Worm (Caenorhabditis elegans) whole organism, L1 larva: Measurements from ENCODE around the gene Y32G9A.2.

Experiments used
- C16A3.4 ChIP-seq: fragments of 150-350 bp; optimal IDR thresholded peaks from 2 replicates; lab custom pipeline; 2014; ENCODE audit warnings: missing biosample characterization, missing genetic modification characterization
- C34B4.2 ChIP-seq: sonication (generic microtip); optimal IDR thresholded peaks from 2 replicates; lab custom pipeline; 2017; ENCODE audit warnings: mild to moderate bottlenecking, missing genetic modification characterization, missing compliant biosample characterization
- F16B12.6 ChIP-seq: fragments of 150-350 bp; optimal IDR thresholded peaks from 2 replicates; lab custom pipeline; 2014; ENCODE audit warnings: missing biosample characterization, missing genetic modification characterization
- aha-1 ChIP-seq: fragments of 150-350 bp; optimal IDR thresholded peaks from 2 replicates; lab custom pipeline; 2014; ENCODE audit warnings: missing biosample characterization, missing genetic modification characterization
- alr-1 ChIP-seq: fragments of 200-800 bp; sonication (Bioruptor generic); optimal IDR thresholded peaks from 2 replicates; lab custom pipeline; 2018; ENCODE audit warnings: borderline replicate concordance, mild to moderate bottlenecking, missing genetic modification characterization, missing compliant biosample characterization
- ama-1 ChIP-seq: fragments of 150-350 bp; optimal IDR thresholded peaks from 2 replicates; lab custom pipeline; 2014
- blmp-1 ChIP-seq: fragments of 150-350 bp; optimal IDR thresholded peaks from 2 replicates; lab custom pipeline; 2014; ENCODE audit warnings: missing biosample characterization, missing genetic modification characterization
- ceh-88 ChIP-seq: fragments of 200-800 bp; sonication (Bioruptor generic); IDR thresholded peaks from 2 replicates; pipeline ENCODE4 v1.3.6; 2022; ENCODE audit warnings: missing genetic modification characterization, missing compliant biosample characterization
- ceh-90 ChIP-seq: sonication (generic microtip); optimal IDR thresholded peaks from 2 replicates; lab custom pipeline; 2016; ENCODE audit warnings: missing genetic modification characterization, missing compliant biosample characterization
- dpl-1 ChIP-seq, 3 experiments: fragments of 150-350 bp in 2 of 3; sonication (generic microtip) in 1 of 3; optimal IDR thresholded peaks; 2 replicates each; lab custom pipeline; 2014 to 2017; ENCODE audit warnings: missing biosample characterization in 3 of 3, missing genetic modification characterization in 3 of 3, missing genetic modification reagents in 3 of 3
- dsc-1 ChIP-seq: sonication (generic microtip); optimal IDR thresholded peaks from 2 replicates; lab custom pipeline; 2016; ENCODE audit warnings: mild to moderate bottlenecking, missing genetic modification characterization, missing compliant biosample characterization
- efl-1 ChIP-seq, 4 experiments: fragments of 150-350 bp; optimal IDR thresholded peaks in 3 of 4; peaks in 1 of 4; 1 replicate in 1 of 4; 2 replicates in 3 of 4; lab custom pipeline; 2014; ENCODE audit warnings: missing biosample characterization in 2 of 4, missing genetic modification characterization in 2 of 4, missing genetic modification reagents in 2 of 4
- efl-3 ChIP-seq: fragments of 200-800 bp; sonication (Bioruptor generic); optimal IDR thresholded peaks from 2 replicates; lab custom pipeline; 2018; ENCODE audit warnings: mild to moderate bottlenecking, missing genetic modification characterization, missing compliant biosample characterization
- egl-13 ChIP-seq: sonication (generic microtip); optimal IDR thresholded peaks from 2 replicates; lab custom pipeline; 2016; ENCODE audit warnings: missing genotype, missing genetic modification reagents, missing genetic modification characterization, missing compliant biosample characterization
- elt-2 ChIP-seq: sonication (generic microtip); optimal IDR thresholded peaks from 2 replicates; lab custom pipeline; 2016; ENCODE audit warnings: missing genetic modification characterization, mild to moderate bottlenecking, inconsistent platforms, missing compliant biosample characterization, missing genetic modification reagents
- fkh-10 ChIP-seq: sonication (generic microtip); optimal IDR thresholded peaks from 2 replicates; lab custom pipeline; 2017; ENCODE audit warnings: missing biosample characterization, missing genetic modification reagents, missing genetic modification characterization
- fkh-8 ChIP-seq: sonication (generic microtip); optimal IDR thresholded peaks from 2 replicates; lab custom pipeline; 2016; ENCODE audit warnings: mild to moderate bottlenecking, missing genetic modification characterization, missing compliant biosample characterization
- fos-1 ChIP-seq: fragments of 150-350 bp; optimal IDR thresholded peaks from 2 replicates; lab custom pipeline; 2014; ENCODE audit warnings: missing biosample characterization, missing genetic modification characterization
- hlh-17 ChIP-seq: fragments of 200-800 bp; sonication (Bioruptor generic); optimal IDR thresholded peaks from 2 replicates; lab custom pipeline; 2018; ENCODE audit warnings: missing genetic modification characterization, mild to moderate bottlenecking, missing compliant biosample characterization, moderate library complexity, borderline replicate concordance
- hlh-4 ChIP-seq: sonication (generic microtip); optimal IDR thresholded peaks from 2 replicates; lab custom pipeline; 2016; ENCODE audit warnings: mild to moderate bottlenecking, missing genetic modification characterization, missing compliant biosample characterization
- irx-1 ChIP-seq: sonication (generic microtip); optimal IDR thresholded peaks from 2 replicates; lab custom pipeline; 2016; ENCODE audit warnings: missing genetic modification characterization, missing compliant biosample characterization
- isw-1 ChIP-seq: fragments of 200-800 bp; sonication (Bioruptor generic); IDR thresholded peaks from 2 replicates; pipeline ENCODE4 v1.3.6; 2022; ENCODE audit warnings: missing genetic modification characterization, missing compliant biosample characterization
- lin-13 ChIP-seq: fragments of 150-350 bp; optimal IDR thresholded peaks from 2 replicates; lab custom pipeline; 2014; ENCODE audit warnings: missing biosample characterization, missing genetic modification reagents, missing genetic modification characterization
- lin-14 ChIP-seq: fragments of 200-800 bp; sonication (Bioruptor generic); optimal IDR thresholded peaks from 2 replicates; lab custom pipeline; 2018; ENCODE audit warnings: mild to moderate bottlenecking, missing genetic modification characterization, moderate library complexity, missing compliant biosample characterization
- lin-39 ChIP-seq: fragments of 150-350 bp; optimal IDR thresholded peaks from 2 replicates; lab custom pipeline; 2014; ENCODE audit warnings: missing biosample characterization, missing genetic modification reagents, missing genetic modification characterization
- lir-3 ChIP-seq: sonication (generic microtip); optimal IDR thresholded peaks from 2 replicates; lab custom pipeline; 2016; ENCODE audit warnings: mild to moderate bottlenecking, missing genetic modification characterization, moderate library complexity, missing compliant biosample characterization; ENCODE audit not compliant: poor library complexity
- lsy-2 ChIP-seq, 2 experiments: fragments of 150-350 bp; optimal IDR thresholded peaks; 2 replicates each; lab custom pipeline; 2014; ENCODE audit warnings: missing biosample characterization in 2 of 2, missing genetic modification characterization in 2 of 2
- nhr-19 ChIP-seq: fragments of 200-800 bp; sonication (Bioruptor generic); conservative IDR thresholded peaks from 2 replicates; pipeline ENCODE4 v1.3.6; 2022; ENCODE audit warnings: missing genetic modification characterization, missing compliant biosample characterization
- nhr-237 ChIP-seq: fragments of 150-350 bp; optimal IDR thresholded peaks from 2 replicates; lab custom pipeline; 2014; ENCODE audit warnings: missing biosample characterization, missing genetic modification characterization
- nhr-47 ChIP-seq: sonication (generic microtip); optimal IDR thresholded peaks from 2 replicates; lab custom pipeline; 2016; ENCODE audit warnings: mild to moderate bottlenecking, missing genetic modification characterization, moderate library complexity, missing compliant biosample characterization
- nhr-76 ChIP-seq: sonication (generic microtip); optimal IDR thresholded peaks from 2 replicates; lab custom pipeline; 2017; ENCODE audit warnings: missing biosample characterization, missing genetic modification characterization
- nhr-85 ChIP-seq: sonication (generic microtip); peaks from one replicate; lab custom pipeline; 2016; ENCODE audit warnings: missing genetic modification characterization, inconsistent platforms, missing compliant biosample characterization
- pax-3 ChIP-seq: fragments of 200-800 bp; sonication (Bioruptor generic); optimal IDR thresholded peaks from 2 replicates; lab custom pipeline; 2018; ENCODE audit warnings: mild to moderate bottlenecking, missing genetic modification characterization, moderate library complexity, missing compliant biosample characterization
- pqm-1 ChIP-seq: sonication (generic microtip); optimal IDR thresholded peaks from 3 replicates; lab custom pipeline; 2017; ENCODE audit warnings: missing biosample characterization, missing genetic modification characterization
- rnt-1 ChIP-seq: sonication (generic microtip); optimal IDR thresholded peaks from 2 replicates; lab custom pipeline; 2016; ENCODE audit warnings: mild to moderate bottlenecking, missing genetic modification characterization, moderate library complexity, missing compliant biosample characterization
- skn-1 ChIP-seq: fragments of 150-350 bp; optimal IDR thresholded peaks from 2 replicates; lab custom pipeline; 2014; ENCODE audit warnings: missing biosample characterization, missing genetic modification characterization
- snpc-4 ChIP-seq: fragments of 150-350 bp; optimal IDR thresholded peaks from 2 replicates; lab custom pipeline; 2014; ENCODE audit warnings: missing biosample characterization, missing genetic modification characterization
- sup-37 ChIP-seq: fragments of 200-800 bp; sonication (Bioruptor generic); optimal IDR thresholded peaks from 2 replicates; lab custom pipeline; 2018; ENCODE audit warnings: mild to moderate bottlenecking, missing genetic modification characterization, missing compliant biosample characterization
- swsn-7 ChIP-seq: sonication (generic microtip); optimal IDR thresholded peaks from 2 replicates; lab custom pipeline; 2016; ENCODE audit warnings: missing genetic modification characterization, missing compliant biosample characterization
- unc-62 ChIP-seq: fragments of 150-350 bp; optimal IDR thresholded peaks from 2 replicates; lab custom pipeline; 2014; ENCODE audit warnings: missing biosample characterization, missing genetic modification reagents, missing genetic modification characterization
- xbp-1 ChIP-seq: sonication (generic microtip); optimal IDR thresholded peaks from 2 replicates; lab custom pipeline; 2016; ENCODE audit warnings: missing genetic modification characterization, missing compliant biosample characterization
- zag-1 ChIP-seq: fragments of 150-350 bp; optimal IDR thresholded peaks from 2 replicates; lab custom pipeline; 2014; ENCODE audit warnings: missing biosample characterization, missing genetic modification characterization
- zip-4 ChIP-seq: fragments of 200-800 bp; sonication (Bioruptor generic); optimal IDR thresholded peaks from 2 replicates; lab custom pipeline; 2018; ENCODE audit warnings: mild to moderate bottlenecking, missing genetic modification characterization, moderate library complexity, missing compliant biosample characterization
- ztf-11 ChIP-seq, 2 experiments: sonication (generic microtip); optimal IDR thresholded peaks; 2 replicates each; lab custom pipeline; 2016 to 2017; ENCODE audit warnings: missing genetic modification characterization in 2 of 2, missing biosample characterization in 1 of 2, missing compliant biosample characterization in 1 of 2

The Y32G9A.2 gene

ce11 chrV:1868596-1869263 lies 49.6 kb upstream of the Y32G9A.2 start, which contains the start of gene knl-3 (continued):
- peak; percentile 77 for TF ChIP-seq egl-13 (tag; lab: Kevin White, UChicago)

ce11 chrV:1869682-1870081 lies 48.6 kb upstream of the Y32G9A.2 start, which contains the start of gene T10B5.3:
TSS of gene T10B5.3 (minus strand) at chrV:1869782.
- TF ChIP-seq lin-14 (no peak), zag-1 (no peak), nhr-76 (tag; lab: Kevin White, UChicago) (no peak), rnt-1 (tag; lab: Kevin White, UChicago) (no peak), zip-4 (GFP tag; lab: Kevin White, UChicago) (no peak)

- peak; percentile 24 for TF ChIP-seq alr-1
- TF ChIP-seq nhr-47 (tag; lab: Kevin White, UChicago) = no peak
Observed at ce11 chrV:1870515-1870940, 47.8 kb upstream of the Y32G9A.2 start.

DNA sequence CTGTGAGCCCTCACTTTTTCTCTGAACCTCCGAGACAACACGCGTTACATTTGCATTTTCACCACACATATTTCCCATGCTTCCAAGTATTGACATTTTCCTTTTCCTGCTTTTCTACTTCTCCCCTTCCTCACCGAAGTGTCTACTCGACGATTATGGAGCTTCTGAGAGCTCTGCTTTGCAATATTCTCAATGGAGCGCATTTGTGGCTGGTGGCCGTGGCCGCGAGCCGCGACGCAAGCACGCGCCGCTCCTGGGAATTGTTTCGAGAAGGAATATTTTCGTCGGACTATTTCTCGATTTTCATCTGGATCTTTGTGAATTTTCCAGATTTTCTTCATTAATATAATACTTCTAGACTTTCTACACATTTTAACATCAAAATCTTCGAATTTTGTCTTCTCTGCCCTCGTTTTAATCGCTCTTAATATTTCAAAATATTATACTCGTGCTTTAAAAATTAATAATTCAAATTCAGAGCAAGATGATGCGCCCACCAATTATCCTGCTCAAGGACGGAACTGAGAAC lies 46.5 kb upstream of the Y32G9A.2 start, which contains the start of the genes T10B5.4 and cct-7:
Gene T10B5.4, minus strand, starts transcription at position 40 of the 529 bp plus-strand sequence.
Gene cct-7, plus strand, starts transcription at position 479 of the 529 bp plus-strand sequence.
- TF ChIP-seq efl-3 (no peak), snpc-4 (tag; lab: Kevin White, UChicago) (peak; percentile 78), hlh-17 (GFP tag; lab: Kevin White, UChicago) (no peak), sup-37 (GFP tag; lab: Kevin White, UChicago) (no peak), elt-2 (tag; lab: Kevin White, UChicago) (peak; percentile 31), dpl-1 (GFP tag; optimal IDR thresholded peaks at IDR 0.05; lab: Kevin White, UChicago) (peak; percentile 75 to 86 (median 75)), lir-3 (tag; lab: Kevin White, UChicago) (no peak), isw-1 (GFP tag; lab: Robert Waterston, UW) (peak; percentile 85), C34B4.2 (tag; lab: Kevin White, UChicago) (no peak), lin-13 (GFP tag; lab: Kevin White, UChicago) (peak; percentile 81), fos-1 (tag; lab: Kevin White, UChicago) (peak; percentile 83), ama-1 (lab: Kevin White, UChicago) (no peak), lin-39 (tag; lab: Kevin White, UChicago) (no peak), blmp-1 (tag; lab: Kevin White, UChicago) (peak; percentile 35), ceh-90 (tag; lab: Kevin White, UChicago) (peak; percentile 55), dsc-1 (tag; lab: Kevin White, UChicago) (peak; percentile 74), lsy-2 (tag; optimal IDR thresholded peaks at IDR 0.05; lab: Kevin White, UChicago) (peak; percentile 74 to 92), zip-4 (GFP tag; lab: Kevin White, UChicago) (no peak), aha-1 (tag; lab: Kevin White, UChicago) (no peak), lin-14 (peak; percentile 100), nhr-19 (GFP tag; lab: Robert Waterston, UW) (peak; percentile 55; the same call in 1 of the 2 replicates), nhr-237 (tag; lab: Kevin White, UChicago) (peak; percentile 73), fkh-8 (tag; lab: Kevin White, UChicago) (peak; percentile 99), rnt-1 (tag; lab: Kevin White, UChicago) (peak; percentile 87), xbp-1 (tag; lab: Kevin White, UChicago) (peak; percentile 82), pax-3 (peak; percentile 82), efl-1 (optimal IDR thresholded peaks at IDR 0.05; lab: Kevin White, UChicago) (peak; percentile 83 to 85), efl-1 (GFP tag; optimal IDR thresholded peaks at IDR 0.05 in 1 of 2; lab: Kevin White, UChicago) (peak; percentile 81 to 91), egl-13 (tag; lab: Kevin White, UChicago) (peak; percentile 88), fkh-10 (GFP tag; lab: Kevin White, UChicago) (peak; percentile 98), pqm-1 (tag; lab: Kevin White, UChicago) (no peak), irx-1 (peak; percentile 61), C16A3.4 (tag; lab: Kevin White, UChicago) (peak; percentile 85), unc-62 (no peak), skn-1 (tag; lab: Kevin White, UChicago) (peak; percentile 92), swsn-7 (tag; lab: Kevin White, UChicago) (peak; percentile 85), ztf-11 (tag; optimal IDR thresholded peaks at IDR 0.05; lab: Kevin White, UChicago) (peak in 1 of 2 experiments; percentile 74), hlh-4 (tag; lab: Kevin White, UChicago) (no peak), nhr-85 (tag; lab: Kevin White, UChicago) (peak; percentile 74), F16B12.6 (tag; lab: Kevin White, UChicago) (peak; percentile 56), ceh-88 (GFP tag; lab: Robert Waterston, UW) (peak; percentile 44; the same call in 1 of the 2 replicates)
